Fruit fly (Drosophila melanogaster) whole organism, prepupa: Measurements from ENCODE around the gene Rpn11.

Experiments
- Blimp-1 ChIP-seq: fragments of 200-800 bp; sonication (Bioruptor generic); optimal IDR thresholded peaks from 3 replicates; lab custom pipeline; 2017; ENCODE audit warnings: missing biosample characterization, missing genetic modification characterization, mild to moderate bottlenecking, moderate library complexity, missing genetic modification reagents
- CG10631 ChIP-seq: fragments of 200-800 bp; sonication (Bioruptor generic); optimal IDR thresholded peaks from 2 replicates; lab custom pipeline; 2016; ENCODE audit warnings: missing biosample characterization, missing genetic modification characterization
- CG11762 ChIP-seq: fragments of 200-800 bp; sonication (Bioruptor generic); optimal IDR thresholded peaks from 3 replicates; lab custom pipeline; 2016; ENCODE audit warnings: missing biosample characterization, missing genetic modification characterization; ENCODE audit not compliant: insufficient read depth
- CG11902 ChIP-seq: fragments of 200-800 bp; sonication (Bioruptor generic); optimal IDR thresholded peaks from 3 replicates; lab custom pipeline; 2016; ENCODE audit warnings: missing biosample characterization, missing genetic modification characterization
- CG15336 ChIP-seq: fragments of 200-800 bp; sonication (Bioruptor generic); IDR thresholded peaks from 2 replicates; pipeline ENCODE4 v1.3.6; 2022; ENCODE audit warnings: missing biosample characterization, missing genetic modification characterization
- CG31627 ChIP-seq: fragments of 200-800 bp; sonication (Bioruptor generic); optimal IDR thresholded peaks from 3 replicates; lab custom pipeline; 2016; ENCODE audit warnings: missing biosample characterization, missing genetic modification characterization
- CG32006 ChIP-seq: fragments of 200-800 bp; sonication (Bioruptor generic); optimal IDR thresholded peaks from 3 replicates; lab custom pipeline; 2017; ENCODE audit warnings: missing biosample characterization, mild to moderate bottlenecking, missing genetic modification characterization
- CG3919 ChIP-seq: fragments of 200-800 bp; sonication (Bioruptor generic); optimal IDR thresholded peaks from 3 replicates; lab custom pipeline; 2016; ENCODE audit warnings: missing biosample characterization, missing genetic modification characterization
- CG4318 ChIP-seq: fragments of 200-800 bp; sonication (Bioruptor generic); optimal IDR thresholded peaks from 3 replicates; lab custom pipeline; 2017; ENCODE audit warnings: missing biosample characterization, mild to moderate bottlenecking, missing genetic modification characterization
- CG6792 ChIP-seq: fragments of 200-800 bp; sonication (Bioruptor generic); optimal IDR thresholded peaks from 3 replicates; lab custom pipeline; 2016; ENCODE audit warnings: missing biosample characterization, missing genetic modification characterization
- CG6854 ChIP-seq: fragments of 200-800 bp; sonication (Bioruptor generic); optimal IDR thresholded peaks from 2 replicates; lab custom pipeline; 2017; ENCODE audit warnings: missing biosample characterization, mild to moderate bottlenecking, missing genetic modification characterization
- Eip75B ChIP-seq: fragments of 200-800 bp; sonication (Bioruptor generic); optimal IDR thresholded peaks from 3 replicates; lab custom pipeline; 2016; ENCODE audit warnings: missing biosample characterization, missing genetic modification characterization
- Eip78C ChIP-seq: fragments of 200-800 bp; sonication (Bioruptor generic); peaks from one replicate; lab custom pipeline; 2016; ENCODE audit warnings: missing biosample characterization, missing genetic modification characterization
- Eip93F ChIP-seq: fragments of 200-800 bp; sonication (Bioruptor generic); optimal IDR thresholded peaks from 2 replicates; lab custom pipeline; 2016; ENCODE audit warnings: missing biosample characterization, mild to moderate bottlenecking, missing genetic modification characterization
- Ets21C ChIP-seq: fragments of 200-800 bp; sonication (Bioruptor generic); optimal IDR thresholded peaks from 3 replicates; lab custom pipeline; 2016; ENCODE audit warnings: missing biosample characterization, missing genetic modification characterization
- Ets96B ChIP-seq: fragments of 200-800 bp; optimal IDR thresholded peaks from 2 replicates; lab custom pipeline; 2019; ENCODE audit warnings: missing biosample characterization, mild to moderate bottlenecking, missing genetic modification characterization, moderate library complexity
- Gug ChIP-seq: fragments of 200-800 bp; sonication (Bioruptor generic); IDR thresholded peaks from 2 replicates; pipeline ENCODE4 v1.3.6; 2022; ENCODE audit warnings: missing biosample characterization, missing genetic modification characterization
- Hr38 ChIP-seq: sonication (Bioruptor generic); optimal IDR thresholded peaks from 2 replicates; lab custom pipeline; 2016; ENCODE audit warnings: missing biosample characterization, missing genetic modification characterization
- Hr39 ChIP-seq: fragments of 200-800 bp; sonication (Bioruptor generic); optimal IDR thresholded peaks from 2 replicates; lab custom pipeline; 2016; ENCODE audit warnings: missing biosample characterization, missing genetic modification characterization
- Hr4 ChIP-seq: fragments of 200-800 bp; sonication (Bioruptor generic); optimal IDR thresholded peaks from 3 replicates; lab custom pipeline; 2016; ENCODE audit warnings: missing biosample characterization, missing genetic modification characterization
- Lpt ChIP-seq: fragments of 200-800 bp; sonication (Bioruptor generic); optimal IDR thresholded peaks from 3 replicates; lab custom pipeline; 2016; ENCODE audit warnings: missing biosample characterization, missing genetic modification characterization
- Met ChIP-seq: fragments of 200-800 bp; sonication (Bioruptor generic); optimal IDR thresholded peaks from 3 replicates; lab custom pipeline; 2016; ENCODE audit warnings: missing biosample characterization, missing genetic modification characterization
- Sox102F ChIP-seq: fragments of 200-800 bp; sonication (Bioruptor generic); optimal IDR thresholded peaks from 2 replicates; lab custom pipeline; 2016; ENCODE audit warnings: missing biosample characterization, mild to moderate bottlenecking, missing genetic modification characterization
- Sox14 ChIP-seq: fragments of 200-800 bp; sonication (Bioruptor generic); optimal IDR thresholded peaks from 3 replicates; lab custom pipeline; 2016; ENCODE audit warnings: missing biosample characterization, missing genetic modification characterization
- Sox15 ChIP-seq: fragments of 200-800 bp; sonication (Bioruptor generic); optimal IDR thresholded peaks from 3 replicates; lab custom pipeline; 2016; ENCODE audit warnings: missing biosample characterization, missing genetic modification characterization
- achi ChIP-seq: fragments of 200-800 bp; sonication (Bioruptor generic); optimal IDR thresholded peaks from 3 replicates; lab custom pipeline; 2016; ENCODE audit warnings: missing biosample characterization, missing genetic modification characterization
- cyc ChIP-seq: fragments of 200-800 bp; sonication (Bioruptor generic); optimal IDR thresholded peaks from 3 replicates; lab custom pipeline; 2016; ENCODE audit warnings: missing biosample characterization, missing genetic modification characterization
- dac ChIP-seq: fragments of 200-800 bp; sonication (Bioruptor generic); optimal IDR thresholded peaks from 2 replicates; lab custom pipeline; 2017; ENCODE audit warnings: missing biosample characterization, mild to moderate bottlenecking, missing genetic modification characterization
- dsx ChIP-seq: fragments of 200-800 bp; optimal IDR thresholded peaks from 3 replicates; lab custom pipeline; 2019; ENCODE audit warnings: missing biosample characterization, mild to moderate bottlenecking, missing genetic modification characterization, moderate library complexity; ENCODE audit not compliant: poor library complexity, severe bottlenecking
- eg ChIP-seq: fragments of 200-800 bp; sonication (Bioruptor generic); IDR thresholded peaks from 3 replicates; pipeline ENCODE4 v1.3.6; 2022; ENCODE audit warnings: missing biosample characterization, missing genetic modification characterization
- esn ChIP-seq: fragments of 200-800 bp; sonication (Bioruptor generic); optimal IDR thresholded peaks from 2 replicates; lab custom pipeline; 2016; ENCODE audit warnings: missing biosample characterization, mild to moderate bottlenecking, missing genetic modification characterization, moderate library complexity
- fd59A ChIP-seq: fragments of 200-800 bp; sonication (Bioruptor generic); optimal IDR thresholded peaks from 2 replicates; lab custom pipeline; 2017; ENCODE audit warnings: missing biosample characterization, mild to moderate bottlenecking, missing genetic modification characterization, missing genetic modification reagents
- fkh ChIP-seq: fragments of 200-800 bp; sonication (Bioruptor generic); optimal IDR thresholded peaks from 3 replicates; lab custom pipeline; 2017; ENCODE audit warnings: missing biosample characterization, mild to moderate bottlenecking, missing genetic modification characterization, moderate library complexity
- lz ChIP-seq: fragments of 200-800 bp; sonication (Bioruptor generic); optimal IDR thresholded peaks from 3 replicates; lab custom pipeline; 2016; ENCODE audit warnings: missing biosample characterization, missing genetic modification characterization
- net ChIP-seq: fragments of 200-800 bp; sonication (Bioruptor generic); optimal IDR thresholded peaks from 3 replicates; lab custom pipeline; 2016; ENCODE audit warnings: missing biosample characterization, missing genetic modification characterization
- salr ChIP-seq, 2 experiments: fragments of 200-800 bp; sonication (Bioruptor generic); optimal IDR thresholded peaks; 3 replicates each; lab custom pipeline; 2016 to 2018; ENCODE audit warnings: missing biosample characterization in 2 of 2, missing genetic modification characterization in 2 of 2, mild to moderate bottlenecking in 1 of 2
- svp ChIP-seq: fragments of 200-800 bp; sonication (Bioruptor generic); peaks from one replicate; lab custom pipeline; 2016; ENCODE audit warnings: missing biosample characterization, missing genetic modification characterization
- topi ChIP-seq: fragments of 200-800 bp; sonication (Bioruptor generic); optimal IDR thresholded peaks from 3 replicates; lab custom pipeline; 2016; ENCODE audit warnings: missing biosample characterization, missing genetic modification characterization
- vri ChIP-seq: fragments of 200-800 bp; sonication (Bioruptor generic); optimal IDR thresholded peaks from 3 replicates; lab custom pipeline; 2016; ENCODE audit warnings: missing biosample characterization, mild to moderate bottlenecking, missing genetic modification characterization

Rpn11 gene

DNA sequence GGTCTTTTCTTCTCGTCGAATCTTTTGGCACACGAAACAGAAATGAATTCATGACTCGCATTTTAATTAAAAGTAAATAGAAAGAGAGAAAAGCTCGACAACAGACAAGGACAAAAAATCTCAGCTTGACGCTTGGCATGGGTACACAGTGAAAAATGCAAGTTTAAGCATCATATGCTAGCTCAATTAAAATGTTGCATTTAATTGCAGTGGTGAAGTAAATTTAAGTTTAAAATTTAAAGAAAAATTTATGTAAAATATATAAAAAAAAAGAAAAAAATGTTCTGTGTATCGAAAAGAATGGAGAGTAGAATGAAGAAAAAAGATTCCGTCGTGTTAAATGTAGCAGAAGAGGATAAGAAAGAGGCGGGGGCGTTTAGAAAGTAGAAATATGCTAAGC, 26.0 kb upstream of the Rpn11 start (continued):
- TF ChIP-seq esn (GFP tag; lab: Kevin White, UChicago) = peak; percentile 49
- no peak for TF ChIP-seq Gug
- TF ChIP-seq lz (GFP tag; lab: Kevin White, UChicago) = peak; percentile 7
- peak; percentile 79 for TF ChIP-seq CG15336 (GFP tag; lab: Robert Waterston, UW)
- TF ChIP-seq Eip93F (GFP tag; lab: Kevin White, UChicago) = no peak
- TF ChIP-seq CG11762 = no peak
- TF ChIP-seq CG11902 (GFP tag; lab: Kevin White, UChicago) = no peak
- 0 out of 3 replicates have a peak, but pooled peaks have one; percentile 50 for TF ChIP-seq eg (GFP tag; lab: Robert Waterston, UW)
- no peak for TF ChIP-seq Sox15 (GFP tag; lab: Kevin White, UChicago)
- TF ChIP-seq Eip75B (GFP tag; lab: Kevin White, UChicago) = no peak
- TF ChIP-seq Sox102F = peak; percentile 18
- no peak for TF ChIP-seq Hr38 (GFP tag; lab: Kevin White, UChicago)
- TF ChIP-seq salr (GFP tag; optimal IDR thresholded peaks at IDR 0.05; lab: Kevin White, UChicago) = peak in 1 of 2 experiments; percentile 9
- peak; percentile 12 for TF ChIP-seq CG4318 (GFP tag; lab: Kevin White, UChicago)
- peak; percentile 37 for TF ChIP-seq achi (GFP tag; lab: Kevin White, UChicago)
- TF ChIP-seq fd59A (GFP tag; lab: Kevin White, UChicago) = no peak
- TF ChIP-seq CG6854 = no peak
- no peak for TF ChIP-seq Lpt (GFP tag; lab: Kevin White, UChicago)
- no peak for TF ChIP-seq fkh
- TF ChIP-seq CG10631 = peak; percentile 35
- TF ChIP-seq Ets96B = peak; percentile 13
- no peak for TF ChIP-seq Ets21C (GFP tag; lab: Kevin White, UChicago)
- TF ChIP-seq Hr4 (GFP tag; lab: Kevin White, UChicago) = peak; percentile 51
- no peak for TF ChIP-seq dsx (GFP tag; lab: Kevin White, UChicago)
- peak; percentile 14 for TF ChIP-seq Hr39 (GFP tag; lab: Kevin White, UChicago)
- TF ChIP-seq vri (GFP tag; lab: Kevin White, UChicago) = no peak
- TF ChIP-seq cyc (GFP tag; lab: Kevin White, UChicago) = peak; percentile 34
- no peak for TF ChIP-seq CG3919 (GFP tag; lab: Kevin White, UChicago)
- TF ChIP-seq Met (GFP tag; lab: Kevin White, UChicago) = peak; percentile 43
- no peak for TF ChIP-seq dac

DNA sequence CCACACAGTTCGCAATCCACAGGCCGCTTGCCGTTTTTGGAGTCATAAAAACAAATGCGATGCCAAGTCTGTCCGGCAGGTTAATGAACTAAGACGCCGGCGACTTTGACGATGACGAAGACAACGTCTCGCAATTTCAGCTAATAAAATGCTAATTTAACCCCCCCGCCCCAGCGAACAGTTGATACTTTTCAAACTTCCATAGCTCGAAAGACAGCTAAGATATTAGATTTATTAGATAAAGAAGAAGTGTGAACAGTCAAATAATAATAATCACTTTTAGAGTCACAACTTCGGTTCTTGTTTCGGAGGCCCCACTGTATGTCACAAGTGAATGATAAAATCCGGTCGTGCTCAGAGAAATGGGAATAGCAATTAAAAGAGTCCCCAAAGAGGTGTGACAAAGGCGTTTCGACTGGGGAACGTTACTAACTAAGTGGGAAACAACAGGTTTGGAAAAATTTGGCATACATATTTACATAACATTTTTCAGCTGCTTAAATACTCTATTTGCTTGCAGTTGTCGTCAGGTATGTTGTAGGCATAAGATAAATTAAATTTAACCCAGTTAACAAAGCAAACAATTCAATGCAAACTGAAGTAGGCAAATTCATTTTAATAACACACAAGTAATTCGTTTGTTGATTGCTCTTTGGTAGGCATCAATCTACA, 25.1 kb upstream of the Rpn11 start:
- TF ChIP-seq svp (peak; percentile 43), CG6792 (GFP tag; lab: Kevin White, UChicago) (no peak), Sox14 (GFP tag; lab: Kevin White, UChicago) (peak; percentile 33), topi (GFP tag; lab: Kevin White, UChicago) (peak; percentile 24), CG32006 (GFP tag; lab: Kevin White, UChicago) (peak; percentile 20), net (no peak), vri (GFP tag; lab: Kevin White, UChicago) (peak; percentile 57), fd59A (GFP tag; lab: Kevin White, UChicago) (no peak), lz (GFP tag; lab: Kevin White, UChicago) (peak; percentile 52), Eip78C (GFP tag; lab: Kevin White, UChicago) (peak; percentile 29), esn (GFP tag; lab: Kevin White, UChicago) (peak; percentile 52), CG31627 (GFP tag; lab: Kevin White, UChicago) (peak; percentile 28), Ets21C (GFP tag; lab: Kevin White, UChicago) (peak; percentile 19), Blimp-1 (no peak), fkh (peak; percentile 12), Met (GFP tag; lab: Kevin White, UChicago) (peak; percentile 47)
